Worm (Caenorhabditis elegans) whole organism, L2 larva: ENCODE data around the gene C15H11.13.

Experiments used
- C34F6.9 ChIP-seq: fragments of 150-350 bp; optimal IDR thresholded peaks from 2 replicates; lab custom pipeline; 2014; ENCODE audit warnings: missing biosample characterization, missing genetic modification characterization
- F13H6.1 ChIP-seq: sonication (generic microtip); optimal IDR thresholded peaks from 2 replicates; lab custom pipeline; 2016; ENCODE audit warnings: missing genetic modification characterization, missing compliant biosample characterization
- R02D3.7 ChIP-seq: fragments of 150-350 bp; optimal IDR thresholded peaks from 2 replicates; lab custom pipeline; 2014; ENCODE audit warnings: missing biosample characterization, missing genetic modification characterization
- Y55F3AM.14 ChIP-seq: fragments of 200-800 bp; sonication (Bioruptor generic); optimal IDR thresholded peaks from 2 replicates; lab custom pipeline; 2018; ENCODE audit warnings: mild to moderate bottlenecking, missing genetic modification characterization, missing compliant biosample characterization
- ZK546.5 ChIP-seq: sonication (generic microtip); optimal IDR thresholded peaks from 2 replicates; lab custom pipeline; 2017; ENCODE audit warnings: missing biosample characterization, missing genetic modification characterization
- alr-1 ChIP-seq: fragments of 150-350 bp; optimal IDR thresholded peaks from 2 replicates; lab custom pipeline; 2014; ENCODE audit warnings: missing biosample characterization, missing genetic modification characterization
- aly-2 ChIP-seq: fragments of 150-350 bp; optimal IDR thresholded peaks from 2 replicates; lab custom pipeline; 2014; ENCODE audit warnings: missing biosample characterization, missing genetic modification characterization
- ama-1 ChIP-seq: fragments of 150-350 bp; optimal IDR thresholded peaks from 2 replicates; lab custom pipeline; 2018; ENCODE audit warnings: inconsistent platforms
- blmp-1 ChIP-seq: sonication (generic microtip); optimal IDR thresholded peaks from 2 replicates; lab custom pipeline; 2017; ENCODE audit warnings: missing genetic modification characterization, mild to moderate bottlenecking, missing compliant biosample characterization, antibody characterized with exemption, moderate library complexity; ENCODE audit not compliant: insufficient read depth
- ceh-16 ChIP-seq: fragments of 150-350 bp; optimal IDR thresholded peaks from 2 replicates; lab custom pipeline; 2014; ENCODE audit warnings: missing biosample characterization, missing genetic modification characterization
- ceh-82 ChIP-seq: fragments of 150-350 bp; optimal IDR thresholded peaks from 2 replicates; lab custom pipeline; 2014; ENCODE audit warnings: missing biosample characterization, missing genetic modification characterization
- crh-2 ChIP-seq: sonication (generic microtip); optimal IDR thresholded peaks from 2 replicates; lab custom pipeline; 2017; ENCODE audit warnings: missing biosample characterization, missing genetic modification characterization
- dmd-4 ChIP-seq: sonication (generic microtip); optimal IDR thresholded peaks from 2 replicates; lab custom pipeline; 2017; ENCODE audit warnings: missing biosample characterization, missing genetic modification characterization
- egl-27 ChIP-seq: sonication (generic microtip); optimal IDR thresholded peaks from 3 replicates; lab custom pipeline; 2017; ENCODE audit warnings: missing biosample characterization, missing genetic modification reagents, missing genetic modification characterization
- elt-1 ChIP-seq: fragments of 150-350 bp; optimal IDR thresholded peaks from 2 replicates; lab custom pipeline; 2014; ENCODE audit warnings: missing biosample characterization, missing genetic modification characterization
- elt-3 ChIP-seq: sonication (generic microtip); optimal IDR thresholded peaks from 2 replicates; lab custom pipeline; 2017; ENCODE audit warnings: missing biosample characterization, missing genetic modification characterization
- fos-1 ChIP-seq: fragments of 150-350 bp; optimal IDR thresholded peaks from 2 replicates; lab custom pipeline; 2014; ENCODE audit warnings: missing biosample characterization, missing genetic modification characterization
- gmeb-1 ChIP-seq: fragments of 150-350 bp; optimal IDR thresholded peaks from 2 replicates; lab custom pipeline; 2014; ENCODE audit warnings: missing biosample characterization, missing genetic modification characterization
- lin-11 ChIP-seq: fragments of 150-350 bp; sonication (generic microtip); optimal IDR thresholded peaks from 2 replicates; lab custom pipeline; 2014; ENCODE audit warnings: missing biosample characterization, missing genetic modification characterization, inconsistent platforms, mixed read lengths
- lin-13 ChIP-seq: fragments of 150-350 bp; optimal IDR thresholded peaks from 2 replicates; lab custom pipeline; 2014; ENCODE audit warnings: missing biosample characterization, missing genetic modification reagents, missing genetic modification characterization
- lin-39 ChIP-seq: fragments of 150-350 bp; optimal IDR thresholded peaks from 2 replicates; lab custom pipeline; 2014; ENCODE audit warnings: missing biosample characterization, missing genetic modification reagents, missing genetic modification characterization
- lsy-2 ChIP-seq, 2 experiments: fragments of 150-350 bp in 1 of 2; sonication (generic microtip) in 1 of 2; optimal IDR thresholded peaks; 2 replicates each; lab custom pipeline; 2014 to 2017; ENCODE audit warnings: missing biosample characterization in 2 of 2, missing genetic modification characterization in 2 of 2
- mab-5 ChIP-seq: fragments of 150-350 bp; optimal IDR thresholded peaks from 2 replicates; lab custom pipeline; 2014; ENCODE audit warnings: missing biosample characterization, missing genetic modification characterization
- mbf-1 ChIP-seq: sonication (generic microtip); optimal IDR thresholded peaks from 2 replicates; lab custom pipeline; 2017; ENCODE audit warnings: missing biosample characterization, missing genetic modification characterization
- mdl-1 ChIP-seq, 2 experiments: fragments of 150-350 bp in 1 of 2; sonication (generic microtip) in 1 of 2; optimal IDR thresholded peaks; 2 replicates each; lab custom pipeline; 2017; ENCODE audit warnings: missing biosample characterization in 2 of 2, missing genetic modification characterization in 2 of 2
- nhr-10 ChIP-seq: sonication (generic microtip); optimal IDR thresholded peaks from 2 replicates; lab custom pipeline; 2017; ENCODE audit warnings: missing biosample characterization, missing genetic modification characterization
- nhr-11 ChIP-seq: fragments of 150-350 bp; optimal IDR thresholded peaks from 2 replicates; lab custom pipeline; 2014; ENCODE audit warnings: missing biosample characterization, missing genetic modification characterization
- nhr-12 ChIP-seq: fragments of 150-350 bp; optimal IDR thresholded peaks from 2 replicates; lab custom pipeline; 2014; ENCODE audit warnings: missing biosample characterization, missing genetic modification characterization
- nhr-129 ChIP-seq: fragments of 150-350 bp; optimal IDR thresholded peaks from 2 replicates; lab custom pipeline; 2014; ENCODE audit warnings: missing biosample characterization, missing genetic modification characterization
- nhr-21 ChIP-seq: fragments of 150-350 bp; optimal IDR thresholded peaks from 2 replicates; lab custom pipeline; 2014; ENCODE audit warnings: missing biosample characterization, missing genetic modification characterization
- nhr-23 ChIP-seq: fragments of 150-350 bp; optimal IDR thresholded peaks from 2 replicates; lab custom pipeline; 2014; ENCODE audit warnings: missing biosample characterization, missing genetic modification reagents, missing genetic modification characterization
- nhr-237 ChIP-seq: fragments of 150-350 bp; optimal IDR thresholded peaks from 2 replicates; lab custom pipeline; 2014; ENCODE audit warnings: missing biosample characterization, missing genetic modification characterization
- nhr-25 ChIP-seq: fragments of 150-350 bp; sonication (generic microtip); optimal IDR thresholded peaks from 3 replicates; lab custom pipeline; 2014; ENCODE audit warnings: missing biosample characterization, missing genetic modification characterization
- nhr-6 ChIP-seq: fragments of 150-350 bp; optimal IDR thresholded peaks from 2 replicates; lab custom pipeline; 2014; ENCODE audit warnings: missing biosample characterization, missing genetic modification characterization
- nhr-77 ChIP-seq: fragments of 150-350 bp; optimal IDR thresholded peaks from 2 replicates; lab custom pipeline; 2014; ENCODE audit warnings: missing biosample characterization, missing genetic modification characterization
- peb-1 ChIP-seq: fragments of 150-350 bp; optimal IDR thresholded peaks from 2 replicates; lab custom pipeline; 2014; ENCODE audit warnings: missing biosample characterization, missing genetic modification characterization
- sem-4 ChIP-seq: fragments of 150-350 bp; optimal IDR thresholded peaks from 2 replicates; lab custom pipeline; 2014; ENCODE audit warnings: missing biosample characterization, missing genetic modification reagents, missing genetic modification characterization
- skn-1 ChIP-seq: sonication (generic microtip); optimal IDR thresholded peaks from 2 replicates; lab custom pipeline; 2017; ENCODE audit warnings: missing biosample characterization, missing genetic modification characterization
- sma-3 ChIP-seq: sonication (generic microtip); optimal IDR thresholded peaks from 2 replicates; lab custom pipeline; 2016; ENCODE audit warnings: missing genetic modification reagents, missing genetic modification characterization, missing compliant biosample characterization
- sma-9 ChIP-seq, 2 experiments: fragments of 150-350 bp in 1 of 2; sonication (generic microtip) in 1 of 2; optimal IDR thresholded peaks; 2 replicates each; lab custom pipeline; 2014 to 2016; ENCODE audit warnings: missing genetic modification characterization in 2 of 2, mild to moderate bottlenecking in 1 of 2, missing biosample characterization in 1 of 2, missing compliant biosample characterization in 1 of 2, missing genetic modification reagents in 1 of 2, moderate library complexity in 1 of 2
- snpc-4 ChIP-seq: fragments of 150-350 bp; optimal IDR thresholded peaks from 2 replicates; lab custom pipeline; 2014; ENCODE audit warnings: missing biosample characterization, missing genetic modification characterization
- unc-39 ChIP-seq: fragments of 150-350 bp; optimal IDR thresholded peaks from 2 replicates; lab custom pipeline; 2014; ENCODE audit warnings: missing biosample characterization, missing genetic modification characterization
- unc-55 ChIP-seq: fragments of 150-350 bp; sonication (generic microtip); optimal IDR thresholded peaks from 3 replicates; lab custom pipeline; 2014; ENCODE audit warnings: missing biosample characterization, missing genetic modification reagents, missing genetic modification characterization
- unc-62 ChIP-seq: fragments of 150-350 bp; optimal IDR thresholded peaks from 2 replicates; lab custom pipeline; 2014; ENCODE audit warnings: missing biosample characterization, missing genetic modification reagents, missing genetic modification characterization
- zag-1 ChIP-seq: fragments of 150-350 bp; optimal IDR thresholded peaks from 2 replicates; lab custom pipeline; 2014; ENCODE audit warnings: missing biosample characterization, missing genetic modification characterization
- ztf-1 ChIP-seq: fragments of 200-800 bp; sonication (Bioruptor generic); conservative IDR thresholded peaks from 2 replicates; pipeline ENCODE4 v1.3.6; 2022; ENCODE audit warnings: missing genetic modification characterization, missing compliant biosample characterization
- ztf-11 ChIP-seq: sonication (generic microtip); optimal IDR thresholded peaks from 2 replicates; lab custom pipeline; 2017; ENCODE audit warnings: missing biosample characterization, missing genetic modification characterization
- ztf-4 ChIP-seq: fragments of 150-350 bp; optimal IDR thresholded peaks from 2 replicates; lab custom pipeline; 2014; ENCODE audit warnings: missing biosample characterization, missing genetic modification characterization

Gene C15H11.13

DNA sequence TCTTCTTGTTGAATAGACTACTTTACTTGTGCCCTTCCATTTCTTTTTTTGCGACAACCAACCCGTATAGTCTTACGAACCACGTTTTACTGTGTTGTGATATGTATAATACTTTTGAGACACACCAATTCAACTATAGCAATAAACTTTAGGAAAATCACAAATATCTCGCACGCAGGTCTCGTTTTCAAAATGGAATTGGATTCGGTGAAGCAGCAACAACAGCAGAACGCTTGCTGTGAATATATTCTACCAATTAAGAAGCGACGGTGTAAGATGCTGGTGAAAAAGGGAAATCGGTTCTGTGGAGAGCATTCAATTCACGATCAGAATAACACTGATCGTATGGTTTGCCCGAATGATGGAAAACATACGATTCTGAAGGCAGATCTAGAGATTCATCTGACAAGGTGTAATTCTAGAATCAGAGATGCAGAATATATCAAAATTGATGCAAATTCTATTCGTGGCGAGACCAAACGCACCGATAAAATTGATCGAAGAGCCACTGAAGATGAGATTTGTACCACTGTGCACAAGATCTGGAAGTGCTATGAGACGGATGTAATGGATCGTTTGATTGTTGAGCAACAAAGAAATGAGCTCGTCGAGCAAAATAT is 40.5 kb upstream of the C15H11.13 start, which contains the start of gene Y49A3A.3 (continued):
- no peak for TF ChIP-seq unc-62 (GFP tag; lab: Kevin White, UChicago)
- peak; percentile 49 for TF ChIP-seq ama-1 (lab: Kevin White, UChicago)
- TF ChIP-seq gmeb-1, result peak; percentile 49
- no peak for TF ChIP-seq nhr-21 (tag; lab: Kevin White, UChicago)
- no peak for TF ChIP-seq fos-1
- TF ChIP-seq nhr-25, result peak; percentile 44
- TF ChIP-seq unc-39 (tag; lab: Kevin White, UChicago), result no peak
- TF ChIP-seq Y55F3AM.14 (GFP tag; lab: Kevin White, UChicago), result peak; percentile 62
- no peak for TF ChIP-seq ztf-11
- no peak for TF ChIP-seq nhr-12
- TF ChIP-seq nhr-10 (tag; lab: Kevin White, UChicago), result no peak
- peak; percentile 49 for TF ChIP-seq nhr-129 (tag; lab: Kevin White, UChicago)
- no peak for TF ChIP-seq nhr-77 (tag; lab: Kevin White, UChicago)
- TF ChIP-seq sma-3, result peak; percentile 45
- TF ChIP-seq unc-55 (GFP tag; lab: Kevin White, UChicago), result no peak
- TF ChIP-seq aly-2 (tag; lab: Kevin White, UChicago), result peak; percentile 70
- no peak for TF ChIP-seq mab-5 (tag; lab: Kevin White, UChicago)
- TF ChIP-seq, all 48 proteins: peak for 11

DNA sequence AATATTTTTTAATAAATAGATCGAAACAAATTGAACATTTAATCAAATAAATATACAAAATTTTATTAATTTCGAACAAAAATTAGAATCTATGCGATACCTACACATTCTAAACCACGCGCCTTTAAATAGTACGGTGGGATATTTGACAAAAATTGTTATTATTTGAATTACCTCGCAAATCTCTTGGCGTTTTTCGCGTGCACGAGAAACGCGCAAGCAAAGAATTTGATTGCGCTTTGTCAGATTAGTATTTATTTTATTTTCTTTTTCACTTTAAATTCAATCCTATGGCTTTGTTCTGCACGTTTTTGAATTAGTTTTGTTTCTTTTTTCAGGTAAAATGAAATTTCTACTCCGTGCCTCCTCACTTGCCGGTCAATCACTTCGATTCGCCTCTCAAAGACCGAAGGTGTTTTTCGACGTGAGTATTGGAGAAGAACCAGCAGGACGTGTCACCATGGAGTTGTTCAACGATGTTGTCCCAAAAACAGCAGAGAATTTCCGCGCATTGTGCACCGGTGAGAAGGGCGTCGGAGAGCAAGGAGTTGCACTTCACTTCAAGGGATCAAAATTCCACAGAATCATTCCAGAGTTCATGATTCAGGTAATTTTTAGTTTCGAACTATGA is 39.0 kb upstream of the C15H11.13 start, which contains the start of gene cyn-1:
Gene cyn-1 (plus strand): TSS at position 339 of the 631 bp plus-strand sequence.
- TF ChIP-seq R02D3.7 (tag; lab: Kevin White, UChicago) (peak; percentile 49), ceh-16 (tag; lab: Kevin White, UChicago) (peak; percentile 32), zag-1 (tag; lab: Kevin White, UChicago) (no peak), nhr-12 (no peak), nhr-129 (tag; lab: Kevin White, UChicago) (peak; percentile 69), Y55F3AM.14 (GFP tag; lab: Kevin White, UChicago) (no peak), elt-1 (tag; lab: Kevin White, UChicago) (no peak), gmeb-1 (peak; percentile 98), sma-3 (peak; percentile 80), ZK546.5 (tag; lab: Kevin White, UChicago) (no peak), ztf-4 (no peak), nhr-77 (tag; lab: Kevin White, UChicago) (no peak), nhr-23 (tag; lab: Kevin White, UChicago) (no peak), dmd-4 (no peak), lsy-2 (tag; optimal IDR thresholded peaks at IDR 0.05; lab: Kevin White, UChicago) (peak; percentile 81 to 93), lin-11 (tag; lab: Kevin White, UChicago) (peak; percentile 15), mdl-1 (tag; optimal IDR thresholded peaks at IDR 0.05; lab: Kevin White, UChicago) (peak in 1 of 2 experiments; percentile 26), snpc-4 (tag; lab: Kevin White, UChicago) (peak; percentile 82), unc-62 (GFP tag; lab: Kevin White, UChicago) (no peak), nhr-237 (no peak), blmp-1 (tag; lab: Kevin White, UChicago) (no peak), fos-1 (peak; percentile 48), nhr-10 (tag; lab: Kevin White, UChicago) (no peak), nhr-25 (peak; percentile 87), unc-39 (tag; lab: Kevin White, UChicago) (no peak), sem-4 (tag; lab: Kevin White, UChicago) (peak; percentile 52), ztf-11 (no peak), nhr-6 (tag; lab: Kevin White, UChicago) (no peak), mbf-1 (no peak), skn-1 (tag; lab: Kevin White, UChicago) (no peak), nhr-11 (tag; lab: Kevin White, UChicago) (no peak), F13H6.1 (tag; lab: Kevin White, UChicago) (peak; percentile 80), aly-2 (tag; lab: Kevin White, UChicago) (no peak), crh-2 (tag; lab: Kevin White, UChicago) (peak; percentile 80), lin-13 (GFP tag; lab: Kevin White, UChicago) (peak; percentile 81), ceh-82 (no peak), ama-1 (lab: Kevin White, UChicago) (peak; percentile 78), peb-1 (tag; lab: Kevin White, UChicago) (no peak), ztf-1 (GFP tag; lab: Robert Waterston, UW) (no peak), C34F6.9 (tag; lab: Kevin White, UChicago) (peak; percentile 92), lin-39 (tag; lab: Kevin White, UChicago) (no peak), egl-27 (tag; lab: Kevin White, UChicago) (peak; percentile 46), nhr-21 (tag; lab: Kevin White, UChicago) (peak; percentile 73), elt-3 (tag; lab: Kevin White, UChicago) (no peak), sma-9 (GFP tag; optimal IDR thresholded peaks at IDR 0.05; lab: Kevin White, UChicago) (peak; percentile 86), sma-9 (tag; optimal IDR thresholded peaks at IDR 0.05; lab: Kevin White, UChicago) (no peak), alr-1 (tag; lab: Kevin White, UChicago) (no peak), mab-5 (tag; lab: Kevin White, UChicago) (peak; percentile 60), unc-55 (GFP tag; lab: Kevin White, UChicago) (peak; percentile 88)
